Worm (Caenorhabditis elegans) whole organism, L4 larva: ENCODE data around the gene ptc-3.

Experiments used
- fkh-10 ChIP-seq: fragments of 150-350 bp; optimal IDR thresholded peaks from 2 replicates; lab custom pipeline; 2014; ENCODE audit warnings: missing biosample characterization, missing genetic modification reagents, missing genetic modification characterization
- nhr-237 ChIP-seq: sonication (generic microtip); optimal IDR thresholded peaks from 2 replicates; lab custom pipeline; 2017; ENCODE audit warnings: missing biosample characterization, missing genetic modification characterization

DNA sequence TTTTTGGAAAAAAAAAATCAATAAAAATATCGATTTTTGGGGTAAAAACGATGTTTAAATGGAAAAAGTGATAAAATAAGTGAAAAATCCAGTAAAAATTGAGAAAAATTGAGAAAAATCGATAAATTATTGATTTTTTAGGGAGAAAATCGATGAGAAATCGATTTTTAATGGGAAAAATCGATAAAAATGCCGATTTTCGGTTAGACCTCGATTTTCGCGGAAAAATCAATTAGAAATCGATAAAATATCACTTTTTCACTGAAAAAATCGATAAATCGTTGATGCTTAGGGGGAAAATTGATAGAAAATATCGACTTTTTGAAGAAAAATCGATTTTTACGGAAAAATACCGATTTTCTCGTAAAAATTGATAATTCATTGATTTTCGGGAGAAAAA lies 48.8 kb upstream of the ptc-3 start:
- TF ChIP-seq nhr-237 (tag; lab: Kevin White, UChicago) (no peak), fkh-10 (GFP tag; lab: Kevin White, UChicago) (no peak)
